Worm (Caenorhabditis elegans) whole organism, L1 larva: ENCODE measurements around the gene R05G6.10.
"Not testable (repeated sequence)": the region's sequence is repeated elsewhere in the genome, so short reads cannot be mapped to it uniquely, and the experiment has no call there.

Experiments used
- C04F5.9 ChIP-seq: sonication (generic microtip); optimal IDR thresholded peaks from 2 replicates; lab custom pipeline; 2016; ENCODE audit warnings: missing genetic modification characterization, missing compliant biosample characterization
- C16A3.4 ChIP-seq: fragments of 150-350 bp; optimal IDR thresholded peaks from 2 replicates; lab custom pipeline; 2014; ENCODE audit warnings: missing biosample characterization, missing genetic modification characterization
- F16B12.6 ChIP-seq: fragments of 150-350 bp; optimal IDR thresholded peaks from 2 replicates; lab custom pipeline; 2014; ENCODE audit warnings: missing biosample characterization, missing genetic modification characterization
- Y116A8C.19 ChIP-seq: sonication (generic microtip); optimal IDR thresholded peaks from 2 replicates; lab custom pipeline; 2016; ENCODE audit warnings: missing compliant biosample characterization, missing genetic modification characterization, borderline replicate concordance
- aha-1 ChIP-seq: fragments of 150-350 bp; optimal IDR thresholded peaks from 2 replicates; lab custom pipeline; 2014; ENCODE audit warnings: missing biosample characterization, missing genetic modification characterization
- alr-1 ChIP-seq: fragments of 200-800 bp; sonication (Bioruptor generic); optimal IDR thresholded peaks from 2 replicates; lab custom pipeline; 2018; ENCODE audit warnings: borderline replicate concordance, mild to moderate bottlenecking, missing genetic modification characterization, missing compliant biosample characterization
- aly-2 ChIP-seq: fragments of 150-350 bp; optimal IDR thresholded peaks from 2 replicates; lab custom pipeline; 2014; ENCODE audit warnings: missing biosample characterization, missing genetic modification characterization
- blmp-1 ChIP-seq: fragments of 150-350 bp; optimal IDR thresholded peaks from 2 replicates; lab custom pipeline; 2014; ENCODE audit warnings: missing biosample characterization, missing genetic modification characterization
- ceh-8 ChIP-seq: fragments of 200-800 bp; sonication (Bioruptor generic); optimal IDR thresholded peaks from 2 replicates; lab custom pipeline; 2018; ENCODE audit warnings: mild to moderate bottlenecking, missing genetic modification characterization, moderate library complexity, missing compliant biosample characterization
- ceh-82 ChIP-seq, 3 experiments: fragments of 150-350 bp in 1 of 3; sonication (generic microtip) in 2 of 3; optimal IDR thresholded peaks; 2 replicates each; lab custom pipeline; 2014 to 2017; ENCODE audit warnings: missing biosample characterization in 3 of 3, missing genetic modification characterization in 3 of 3
- ceh-90 ChIP-seq: sonication (generic microtip); optimal IDR thresholded peaks from 2 replicates; lab custom pipeline; 2016; ENCODE audit warnings: missing genetic modification characterization, missing compliant biosample characterization
- dpl-1 ChIP-seq, 3 experiments: fragments of 150-350 bp in 2 of 3; sonication (generic microtip) in 1 of 3; optimal IDR thresholded peaks; 2 replicates each; lab custom pipeline; 2014 to 2017; ENCODE audit warnings: missing biosample characterization in 3 of 3, missing genetic modification characterization in 3 of 3, missing genetic modification reagents in 3 of 3
- efl-1 ChIP-seq, 4 experiments: fragments of 150-350 bp; optimal IDR thresholded peaks in 3 of 4; peaks in 1 of 4; 1 replicate in 1 of 4; 2 replicates in 3 of 4; lab custom pipeline; 2014; ENCODE audit warnings: missing biosample characterization in 2 of 4, missing genetic modification characterization in 2 of 4, missing genetic modification reagents in 2 of 4
- efl-3 ChIP-seq: fragments of 200-800 bp; sonication (Bioruptor generic); optimal IDR thresholded peaks from 2 replicates; lab custom pipeline; 2018; ENCODE audit warnings: mild to moderate bottlenecking, missing genetic modification characterization, missing compliant biosample characterization
- egl-13 ChIP-seq: sonication (generic microtip); optimal IDR thresholded peaks from 2 replicates; lab custom pipeline; 2016; ENCODE audit warnings: missing genotype, missing genetic modification reagents, missing genetic modification characterization, missing compliant biosample characterization
- elt-2 ChIP-seq: sonication (generic microtip); optimal IDR thresholded peaks from 2 replicates; lab custom pipeline; 2016; ENCODE audit warnings: missing genetic modification characterization, mild to moderate bottlenecking, inconsistent platforms, missing compliant biosample characterization, missing genetic modification reagents
- elt-3 ChIP-seq, 6 experiments: fragments of 150-350 bp in 1 of 6; sonication (generic microtip); optimal IDR thresholded peaks; 2 replicates each; lab custom pipeline; 2017 to 2018; ENCODE audit warnings: missing biosample characterization in 6 of 6, missing genetic modification characterization in 6 of 6, inconsistent platforms in 1 of 6
- ets-5 ChIP-seq: fragments of 200-800 bp; sonication (Bioruptor generic); IDR thresholded peaks from 2 replicates; pipeline ENCODE4 v1.3.6; 2022; ENCODE audit warnings: missing genetic modification characterization, missing compliant biosample characterization
- grh-1 ChIP-seq: fragments of 200-800 bp; sonication (Bioruptor generic); IDR thresholded peaks from 2 replicates; pipeline ENCODE4 v1.3.6; 2022; ENCODE audit warnings: missing genetic modification reagents, missing genetic modification characterization, missing compliant biosample characterization
- irx-1 ChIP-seq: sonication (generic microtip); optimal IDR thresholded peaks from 2 replicates; lab custom pipeline; 2016; ENCODE audit warnings: missing genetic modification characterization, missing compliant biosample characterization
- lin-13 ChIP-seq: fragments of 150-350 bp; optimal IDR thresholded peaks from 2 replicates; lab custom pipeline; 2014; ENCODE audit warnings: missing biosample characterization, missing genetic modification reagents, missing genetic modification characterization
- lin-14 ChIP-seq: fragments of 200-800 bp; sonication (Bioruptor generic); optimal IDR thresholded peaks from 2 replicates; lab custom pipeline; 2018; ENCODE audit warnings: mild to moderate bottlenecking, missing genetic modification characterization, moderate library complexity, missing compliant biosample characterization
- lin-15B ChIP-seq: fragments of 150-350 bp; sonication (generic microtip); optimal IDR thresholded peaks from 3 replicates; lab custom pipeline; 2014; ENCODE audit warnings: missing biosample characterization, missing genetic modification characterization
- lin-35 ChIP-seq, 2 experiments: fragments of 150-350 bp; optimal IDR thresholded peaks; 2 replicates each; lab custom pipeline; 2014; ENCODE audit warnings: missing biosample characterization in 2 of 2, missing genetic modification characterization in 2 of 2, missing genetic modification reagents in 2 of 2
- lin-39 ChIP-seq: fragments of 150-350 bp; optimal IDR thresholded peaks from 2 replicates; lab custom pipeline; 2014; ENCODE audit warnings: missing biosample characterization, missing genetic modification reagents, missing genetic modification characterization
- lsy-2 ChIP-seq, 2 experiments: fragments of 150-350 bp; optimal IDR thresholded peaks; 2 replicates each; lab custom pipeline; 2014; ENCODE audit warnings: missing biosample characterization in 2 of 2, missing genetic modification characterization in 2 of 2
- mdl-1 ChIP-seq, 2 experiments: fragments of 150-350 bp; optimal IDR thresholded peaks; 2 replicates each; lab custom pipeline; 2014 to 2017; ENCODE audit warnings: missing biosample characterization in 2 of 2, missing genetic modification characterization in 2 of 2, inconsistent platforms in 1 of 2
- mep-1 ChIP-seq: fragments of 150-350 bp; optimal IDR thresholded peaks from 2 replicates; lab custom pipeline; 2014; ENCODE audit warnings: missing biosample characterization, missing genetic modification characterization
- nhr-11 ChIP-seq: fragments of 150-350 bp; optimal IDR thresholded peaks from 2 replicates; lab custom pipeline; 2014; ENCODE audit warnings: missing biosample characterization, missing genetic modification characterization
- nhr-19 ChIP-seq: fragments of 200-800 bp; sonication (Bioruptor generic); conservative IDR thresholded peaks from 2 replicates; pipeline ENCODE4 v1.3.6; 2022; ENCODE audit warnings: missing genetic modification characterization, missing compliant biosample characterization
- nhr-28 ChIP-seq: fragments of 150-350 bp; optimal IDR thresholded peaks from 2 replicates; lab custom pipeline; 2014; ENCODE audit warnings: missing biosample characterization, missing genetic modification characterization
- nhr-47 ChIP-seq: sonication (generic microtip); optimal IDR thresholded peaks from 2 replicates; lab custom pipeline; 2016; ENCODE audit warnings: mild to moderate bottlenecking, missing genetic modification characterization, moderate library complexity, missing compliant biosample characterization
- nhr-77 ChIP-seq: fragments of 150-350 bp; optimal IDR thresholded peaks from 2 replicates; lab custom pipeline; 2014; ENCODE audit warnings: missing biosample characterization, missing genetic modification characterization
- nhr-85 ChIP-seq: sonication (generic microtip); peaks from one replicate; lab custom pipeline; 2016; ENCODE audit warnings: missing genetic modification characterization, inconsistent platforms, missing compliant biosample characterization
- pax-3 ChIP-seq: fragments of 200-800 bp; sonication (Bioruptor generic); optimal IDR thresholded peaks from 2 replicates; lab custom pipeline; 2018; ENCODE audit warnings: mild to moderate bottlenecking, missing genetic modification characterization, moderate library complexity, missing compliant biosample characterization
- rnt-1 ChIP-seq: sonication (generic microtip); optimal IDR thresholded peaks from 2 replicates; lab custom pipeline; 2016; ENCODE audit warnings: mild to moderate bottlenecking, missing genetic modification characterization, moderate library complexity, missing compliant biosample characterization
- snpc-4 ChIP-seq: fragments of 150-350 bp; optimal IDR thresholded peaks from 2 replicates; lab custom pipeline; 2014; ENCODE audit warnings: missing biosample characterization, missing genetic modification characterization
- tbx-2 ChIP-seq: sonication (generic microtip); optimal IDR thresholded peaks from 2 replicates; lab custom pipeline; 2016; ENCODE audit warnings: missing genetic modification characterization, missing compliant biosample characterization
- unc-30 ChIP-seq: sonication (generic microtip); optimal IDR thresholded peaks from 2 replicates; lab custom pipeline; 2017; ENCODE audit warnings: missing biosample characterization, missing genetic modification characterization
- unc-62 ChIP-seq: fragments of 150-350 bp; optimal IDR thresholded peaks from 2 replicates; lab custom pipeline; 2014; ENCODE audit warnings: missing biosample characterization, missing genetic modification reagents, missing genetic modification characterization
- unc-98 ChIP-seq: fragments of 200-800 bp; sonication (Bioruptor generic); IDR thresholded peaks from 2 replicates; pipeline ENCODE4 v1.3.6; 2022; ENCODE audit warnings: missing genetic modification characterization, missing compliant biosample characterization
- vab-15 ChIP-seq: sonication (generic microtip); optimal IDR thresholded peaks from 2 replicates; lab custom pipeline; 2017; ENCODE audit warnings: missing genotype, mild to moderate bottlenecking, missing genetic modification characterization, missing compliant biosample characterization
- zag-1 ChIP-seq: fragments of 150-350 bp; optimal IDR thresholded peaks from 2 replicates; lab custom pipeline; 2014; ENCODE audit warnings: missing biosample characterization, missing genetic modification characterization
- ztf-11 ChIP-seq, 2 experiments: sonication (generic microtip); optimal IDR thresholded peaks; 2 replicates each; lab custom pipeline; 2016 to 2017; ENCODE audit warnings: missing genetic modification characterization in 2 of 2, missing biosample characterization in 1 of 2, missing compliant biosample characterization in 1 of 2
- ztf-4 ChIP-seq: fragments of 150-350 bp; optimal IDR thresholded peaks from 2 replicates; lab custom pipeline; 2014; ENCODE audit warnings: missing biosample characterization, missing genetic modification characterization

R05G6.10 gene

DNA sequence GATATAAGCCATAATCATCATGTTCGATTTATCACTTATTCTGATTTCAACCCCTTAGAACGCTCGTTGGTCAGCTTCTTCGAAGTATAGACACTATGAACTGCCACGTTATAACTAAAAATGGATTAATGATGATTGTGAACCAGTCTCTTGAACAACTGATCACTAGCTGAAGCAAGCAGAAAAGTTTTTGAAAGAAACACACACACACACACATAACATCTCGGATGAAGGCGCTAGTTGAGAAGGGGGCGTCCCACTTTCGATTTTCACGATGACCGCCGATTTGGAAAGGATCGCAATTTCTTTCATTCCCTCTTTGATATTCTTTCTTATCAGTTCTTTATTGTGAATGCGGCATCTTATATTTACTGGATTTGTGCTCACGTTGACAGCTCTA lies 26.3 kb upstream of the R05G6.10 start, which contains the start of gene clec-180:
clec-180 (plus strand) TSS at position 301 of the 400 bp plus-strand sequence.
- peak; percentile 83 for TF ChIP-seq blmp-1 (tag; lab: Kevin White, UChicago)
- TF ChIP-seq mdl-1 (tag; optimal IDR thresholded peaks at IDR 0.05; lab: Kevin White, UChicago), result no peak

DNA sequence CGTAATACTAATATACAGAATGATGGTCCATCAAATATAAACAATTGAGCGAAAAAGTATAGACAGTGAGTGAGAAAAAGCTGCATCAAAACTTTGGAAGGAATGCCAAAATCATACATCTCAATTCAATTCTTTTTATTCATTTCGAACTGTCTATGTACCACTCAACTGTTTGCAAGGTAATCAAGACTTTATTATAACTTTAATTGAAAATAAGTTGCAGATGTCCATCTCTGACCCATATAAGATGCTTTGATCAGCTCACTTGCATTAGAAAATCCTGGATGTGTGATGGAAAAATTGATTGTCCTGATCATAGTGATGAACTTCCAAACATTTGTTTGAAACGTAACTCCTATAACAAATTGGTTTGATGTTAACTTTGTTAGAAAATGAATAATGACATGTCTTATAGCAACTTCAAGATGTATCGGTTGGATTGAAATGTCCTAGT lies 25.2 kb upstream of the R05G6.10 start, which contains the start of gene F32E10.8:
F32E10.8 (plus strand) TSS at position 51 of the 454 bp plus-strand sequence.
- TF ChIP-seq aha-1, result no peak
- TF ChIP-seq C16A3.4 (tag; lab: Kevin White, UChicago), result no peak
- TF ChIP-seq pax-3 (tag; lab: Kevin White, UChicago), result no peak
- no peak for TF ChIP-seq ceh-8 (GFP tag; lab: Kevin White, UChicago)
- no peak for TF ChIP-seq grh-1 (GFP tag; lab: Robert Waterston, UW)
- TF ChIP-seq irx-1, result no peak
- no peak for TF ChIP-seq vab-15 (tag; lab: Kevin White, UChicago)
- TF ChIP-seq unc-62 (GFP tag; lab: Kevin White, UChicago), result no peak
- TF ChIP-seq nhr-85 (tag; lab: Kevin White, UChicago), result no peak
- TF ChIP-seq dpl-1 (GFP tag; optimal IDR thresholded peaks at IDR 0.05; lab: Kevin White, UChicago), result no peak
- no peak for TF ChIP-seq lin-13 (GFP tag; lab: Kevin White, UChicago)
- no peak for TF ChIP-seq mdl-1 (tag; optimal IDR thresholded peaks at IDR 0.05; lab: Kevin White, UChicago)
- no peak for TF ChIP-seq aly-2 (tag; lab: Kevin White, UChicago)
- TF ChIP-seq F16B12.6 (tag; lab: Kevin White, UChicago), result no peak

DNA sequence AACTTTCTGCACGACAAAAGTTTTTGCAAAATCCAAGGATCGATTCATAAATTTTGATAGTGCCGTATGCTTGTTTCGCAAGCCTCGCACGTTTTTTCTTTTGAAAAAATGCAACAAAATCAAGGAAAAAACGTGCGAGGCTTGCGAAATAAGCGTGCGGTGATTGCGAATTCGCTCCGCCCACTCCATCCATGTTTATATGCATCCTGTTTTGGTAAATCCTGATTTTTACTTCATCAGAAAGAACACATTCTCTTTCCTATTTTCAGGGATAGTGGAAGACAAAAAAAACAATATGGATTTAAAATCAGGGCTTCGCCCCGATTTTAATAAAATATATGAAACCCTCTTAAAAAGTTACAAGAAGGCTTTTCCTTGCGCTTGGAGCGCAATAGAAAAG lies 21.5 kb upstream of the R05G6.10 start, which contains the start of gene F32E10.9:
F32E10.9 (minus strand) TSS at position 101 of the 400 bp plus-strand sequence.
- not testable (repeated sequence) for TF ChIP-seq ztf-4, ceh-90, nhr-47 (tag; lab: Kevin White, UChicago)
- TF ChIP-seq, all 84 proteins: peak for 0; not testable (repeated sequence) for 84

DNA sequence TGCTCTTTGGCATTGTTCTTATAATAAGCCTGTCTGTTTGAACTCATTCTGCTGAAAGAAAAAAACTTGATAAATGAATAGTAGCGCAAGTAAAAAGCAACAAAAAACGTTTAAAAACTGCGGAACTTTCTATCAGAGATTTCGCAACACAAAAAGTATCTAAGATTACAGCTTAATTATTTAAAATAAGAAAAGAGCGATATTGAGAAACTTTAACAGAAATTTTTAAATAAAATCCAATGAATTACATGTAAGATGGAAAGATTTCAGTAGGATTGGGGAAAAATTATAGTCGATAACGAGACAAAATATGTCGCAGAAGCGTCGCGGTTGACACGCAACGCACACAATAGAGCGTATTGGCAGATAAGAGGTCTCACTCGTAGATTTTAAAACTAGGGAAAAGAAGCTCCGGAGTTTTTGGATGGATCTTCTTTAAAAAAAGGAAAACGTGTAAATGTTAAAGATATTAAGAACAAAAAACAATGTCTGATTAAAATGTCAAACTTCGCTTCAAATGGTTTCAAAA lies 19.3 kb upstream of the R05G6.10 start, which contains the start of gene ima-3:
ima-3 (minus strand) TSS at position 51 of the 529 bp plus-strand sequence.
- TF ChIP-seq lin-39 (tag; lab: Kevin White, UChicago) (no peak), efl-3 (no peak), nhr-19 (GFP tag; lab: Robert Waterston, UW) (no peak), ets-5 (GFP tag; lab: Robert Waterston, UW) (no peak), C04F5.9 (tag; lab: Kevin White, UChicago) (no peak), lin-15B (tag; lab: Kevin White, UChicago) (peak; percentile 80), ceh-8 (GFP tag; lab: Kevin White, UChicago) (no peak), nhr-11 (no peak), elt-3 (tag; optimal IDR thresholded peaks at IDR 0.05; lab: Kevin White, UChicago) (no peak), egl-13 (no peak), unc-30 (tag; lab: Kevin White, UChicago) (no peak), unc-98 (no peak), irx-1 (no peak), Y116A8C.19 (no peak), snpc-4 (tag; lab: Kevin White, UChicago) (peak; percentile 2), lin-35 (GFP tag; optimal IDR thresholded peaks at IDR 0.05; lab: Kevin White, UChicago) (peak; percentile 20 to 78), efl-1 (optimal IDR thresholded peaks at IDR 0.05; lab: Kevin White, UChicago) (peak; percentile 40 to 63), efl-1 (GFP tag; optimal IDR thresholded peaks at IDR 0.05 in 1 of 2; lab: Kevin White, UChicago) (peak in 1 of 2 experiments; percentile 33), nhr-28 (tag; lab: Kevin White, UChicago) (no peak), lsy-2 (tag; optimal IDR thresholded peaks at IDR 0.05; lab: Kevin White, UChicago) (peak; percentile 8 to 86), tbx-2 (tag; lab: Kevin White, UChicago) (peak; percentile 5), zag-1 (tag; lab: Kevin White, UChicago) (no peak), alr-1 (tag; lab: Kevin White, UChicago) (no peak), mep-1 (peak; percentile 28), elt-2 (tag; lab: Kevin White, UChicago) (no peak), nhr-77 (tag; lab: Kevin White, UChicago) (peak; percentile 48), lin-14 (GFP tag; lab: Kevin White, UChicago) (peak; percentile 16), grh-1 (GFP tag; lab: Robert Waterston, UW) (no peak), ztf-11 (tag; optimal IDR thresholded peaks at IDR 0.05; lab: Kevin White, UChicago) (no peak), dpl-1 (GFP tag; optimal IDR thresholded peaks at IDR 0.05; lab: Kevin White, UChicago) (peak; percentile 4 to 67 (median 29)), rnt-1 (tag; lab: Kevin White, UChicago) (peak; percentile 41), ceh-82 (tag; optimal IDR thresholded peaks at IDR 0.05; lab: Kevin White, UChicago) (peak in 1 of 3 experiments; percentile 42)
